Worm (Caenorhabditis elegans): ENCODE measurements around the gene Y110A2AL.9.

DNA sequence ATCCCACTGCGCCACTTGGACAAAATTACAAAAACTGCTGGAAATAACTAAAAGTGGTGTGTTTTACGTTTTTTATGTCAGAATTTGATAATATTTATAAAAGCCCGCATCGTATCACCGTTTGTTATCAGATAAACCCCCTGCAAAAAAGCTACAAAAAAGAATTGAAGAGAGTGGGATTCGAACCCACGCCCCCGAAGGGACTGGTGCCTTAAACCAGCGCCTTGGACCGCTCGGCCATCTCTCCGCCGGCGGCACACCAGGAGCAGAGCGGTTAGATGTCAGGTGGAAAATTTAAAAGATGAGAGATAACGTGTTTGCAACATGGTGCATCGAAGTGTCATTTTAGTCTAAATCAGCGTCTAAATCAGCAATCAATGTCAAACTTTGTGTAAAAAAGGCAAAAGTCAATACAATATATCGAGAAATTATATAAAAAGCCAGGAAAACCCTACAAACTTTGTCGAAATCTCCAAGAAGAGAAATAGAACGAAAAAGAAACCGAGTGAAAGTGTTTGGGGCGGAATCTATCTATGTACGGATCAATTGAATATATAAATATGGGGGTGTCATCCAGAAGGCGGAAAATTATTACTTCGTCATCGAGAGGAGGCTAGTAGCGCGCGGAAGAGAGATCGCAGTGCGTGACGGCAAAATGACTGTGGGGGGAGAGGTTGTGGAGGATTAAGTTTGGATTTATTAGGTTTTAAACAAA is 4.9 kb downstream of the Y110A2AL.9 start:
- peak; percentile 59; the same call in 1 of the 2 replicates for TF ChIP-seq madf-6 (GFP tag; IDR thresholded peaks at IDR 0.05)
- peak; percentile 31 for TF ChIP-seq F23B12.7 (tag; optimal IDR thresholded peaks at IDR 0.05; ENCODE audit: insufficient read depth)
- TF ChIP-seq B0261.1 (tag; optimal IDR thresholded peaks at IDR 0.05) = peak; percentile 83
- TF ChIP-seq ets-4 (GFP tag; optimal IDR thresholded peaks at IDR 0.05) = no peak
- peak; percentile 15 for TF ChIP-seq F49E8.2 (tag; optimal IDR thresholded peaks at IDR 0.05; ENCODE audit: insufficient read depth)
- TF ChIP-seq ama-1 (optimal IDR thresholded peaks at IDR 0.05) = no peak
- peak in 1 of 2 experiments; percentile 7 for TF ChIP-seq ama-1 (GFP tag; optimal IDR thresholded peaks at IDR 0.05)
- no peak for TF ChIP-seq efl-1 (GFP tag; optimal IDR thresholded peaks at IDR 0.05)
- no peak for TF ChIP-seq Y67H2A.10 (GFP tag; conservative IDR thresholded peaks at IDR 0.05)
- TF ChIP-seq aptf-2 (GFP tag; conservative IDR thresholded peaks at IDR 0.05) = no peak
- TF ChIP-seq dpff-1 (tag; optimal IDR thresholded peaks at IDR 0.05) = no peak
- no peak for TF ChIP-seq B0035.1 (tag; optimal IDR thresholded peaks at IDR 0.05)
- TF ChIP-seq bed-1 (GFP tag; IDR thresholded peaks at IDR 0.05) = no peak
